Worm (Caenorhabditis elegans) whole organism, early embryonic: ENCODE measurements around the gene F15B9.8.

Source experiments
- F13C5.2 ChIP-seq: sonication (generic microtip); optimal IDR thresholded peaks from 2 replicates; lab custom pipeline; 2017; ENCODE audit warnings: mild to moderate bottlenecking, missing genetic modification characterization, inconsistent platforms, missing compliant biosample characterization
- ama-1 ChIP-seq: fragments of 150-350 bp; optimal IDR thresholded peaks from 2 replicates; lab custom pipeline; 2014
- flt-1 ChIP-seq: fragments of 200-800 bp; sonication (Bioruptor generic); IDR thresholded peaks from 2 replicates; pipeline ENCODE4 v1.3.6; 2022; ENCODE audit warnings: missing genetic modification characterization, missing compliant biosample characterization

DNA sequence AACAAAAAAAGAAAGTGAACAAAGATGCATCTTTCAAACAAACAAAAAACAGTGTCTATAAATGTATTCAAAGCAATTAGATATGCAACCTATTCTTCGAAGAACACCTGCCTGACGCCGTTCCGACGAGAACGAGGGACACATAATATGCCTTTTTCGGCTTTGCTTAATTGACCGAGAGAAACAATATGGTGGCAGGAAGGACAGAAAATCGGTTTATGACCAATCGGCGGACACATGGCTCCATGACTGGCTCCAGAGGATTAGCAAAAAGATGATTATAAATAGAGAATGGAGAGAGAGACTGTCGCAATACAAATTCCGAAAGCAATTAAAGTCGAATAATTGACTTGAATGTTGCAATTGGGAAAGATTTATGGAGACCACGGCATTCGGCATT lies 29.9 kb downstream of the F15B9.8 start:
- TF ChIP-seq ama-1 (lab: Kevin White, UChicago) (no peak), F13C5.2 (no peak), flt-1 (GFP tag; lab: Robert Waterston, UW) (no peak)
